Fruit fly (Drosophila melanogaster) whole organism, embryonic: ENCODE data around the gene CG31800.

Source experiments
- Adf1 ChIP-seq: fragments of 200-800 bp; sonication (Bioruptor generic); IDR thresholded peaks from 2 replicates; pipeline ENCODE4 v1.3.6; 2022; ENCODE audit warnings: missing biosample characterization, missing genetic modification characterization
- Awh ChIP-seq: fragments of 200-800 bp; sonication (Bioruptor generic); IDR thresholded peaks from 2 replicates; pipeline ENCODE4, ENCODE4 v1.3.6; 2022; ENCODE audit warnings: missing biosample characterization, missing genetic modification characterization
- Bteb2 ChIP-seq: fragments of 200-800 bp; sonication (Bioruptor generic); optimal IDR thresholded peaks from 2 replicates; lab custom pipeline; 2016; ENCODE audit warnings: missing biosample characterization, missing genetic modification characterization
- CG10366 ChIP-seq: fragments of 200-800 bp; sonication (Bioruptor generic); IDR thresholded peaks from 2 replicates; pipeline ENCODE4 v1.3.6; 2022; ENCODE audit warnings: missing biosample characterization, missing genetic modification characterization
- CG12104 ChIP-seq: fragments of 200-800 bp; sonication (Bioruptor generic); optimal IDR thresholded peaks from 3 replicates; lab custom pipeline; 2016; ENCODE audit warnings: missing biosample characterization, missing genetic modification characterization
- CG1233 ChIP-seq: fragments of 200-800 bp; sonication (Bioruptor generic); optimal IDR thresholded peaks from 4 replicates; lab custom pipeline; 2018; ENCODE audit warnings: missing biosample characterization, mild to moderate bottlenecking, missing genetic modification characterization
- CG13123 ChIP-seq: fragments of 200-800 bp; sonication (Bioruptor generic); optimal IDR thresholded peaks from 2 replicates; lab custom pipeline; 2016; ENCODE audit warnings: missing biosample characterization, missing genetic modification characterization
- CG16863 ChIP-seq: fragments of 200-800 bp; sonication (Bioruptor generic); optimal IDR thresholded peaks from 3 replicates; lab custom pipeline; 2016; ENCODE audit warnings: missing biosample characterization, missing genetic modification characterization
- CG2116 ChIP-seq: fragments of 200-800 bp; sonication (Bioruptor generic); optimal IDR thresholded peaks from 3 replicates; lab custom pipeline; 2018; ENCODE audit warnings: missing biosample characterization, mild to moderate bottlenecking, missing genetic modification characterization
- CG31224 ChIP-seq: fragments of 200-800 bp; sonication (Bioruptor generic); IDR thresholded peaks from 2 replicates; pipeline ENCODE4 v1.3.6; 2022; ENCODE audit warnings: missing biosample characterization, missing genetic modification characterization
- CG3163 ChIP-seq: fragments of 200-800 bp; sonication (Bioruptor generic); optimal IDR thresholded peaks from 3 replicates; lab custom pipeline; 2016; ENCODE audit warnings: missing biosample characterization, missing genetic modification characterization
- CG32532 ChIP-seq: fragments of 200-800 bp; sonication (Bioruptor generic); IDR thresholded peaks from 2 replicates; pipeline ENCODE4 v1.3.6; 2022; ENCODE audit warnings: missing biosample characterization, missing genetic modification characterization
- CG32767 ChIP-seq: fragments of 200-800 bp; sonication (Bioruptor generic); IDR thresholded peaks from 2 replicates; pipeline ENCODE4 v1.3.6; 2022; ENCODE audit warnings: missing biosample characterization, missing genetic modification characterization
- CG3407 ChIP-seq: fragments of 200-800 bp; sonication (Bioruptor generic); optimal IDR thresholded peaks from 2 replicates; lab custom pipeline; 2018; ENCODE audit warnings: missing biosample characterization, mild to moderate bottlenecking, missing genetic modification characterization
- CG4360 ChIP-seq: fragments of 200-800 bp; sonication (Bioruptor generic); IDR thresholded peaks from 2 replicates; pipeline ENCODE4 v1.3.6; 2022; ENCODE audit warnings: missing biosample characterization, missing genetic modification characterization
- CG43689 ChIP-seq: fragments of 200-800 bp; sonication (Bioruptor generic); IDR thresholded peaks from 2 replicates; pipeline ENCODE4 v1.3.6; 2022; ENCODE audit warnings: missing biosample characterization, missing genetic modification characterization
- CG4617 ChIP-seq: fragments of 200-800 bp; sonication (Bioruptor generic); optimal IDR thresholded peaks from 3 replicates; lab custom pipeline; 2016; ENCODE audit warnings: missing biosample characterization, missing genetic modification characterization, borderline replicate concordance
- CG6254 ChIP-seq: fragments of 200-800 bp; sonication (Bioruptor generic); optimal IDR thresholded peaks from 3 replicates; lab custom pipeline; 2017; ENCODE audit warnings: mild to moderate bottlenecking, missing biosample characterization, missing genetic modification reagents, missing genetic modification characterization
- CG6765 ChIP-seq: fragments of 200-800 bp; sonication (Bioruptor generic); optimal IDR thresholded peaks from 3 replicates; lab custom pipeline; 2017; ENCODE audit warnings: missing biosample characterization, mild to moderate bottlenecking, missing genetic modification characterization
- CG7963 ChIP-seq: fragments of 200-800 bp; sonication (Bioruptor generic); IDR thresholded peaks from 3 replicates; pipeline ENCODE4 v1.3.6; 2022; ENCODE audit warnings: missing biosample characterization, missing genetic modification characterization; ENCODE audit not compliant: partially characterized antibody
- Deaf1 ChIP-seq: fragments of 200-800 bp; optimal IDR thresholded peaks from 3 replicates; lab custom pipeline; 2019; ENCODE audit warnings: missing biosample characterization, mild to moderate bottlenecking, missing genetic modification characterization, moderate library complexity
- Drgx ChIP-seq: fragments of 200-800 bp; sonication (Bioruptor generic); IDR thresholded peaks from 2 replicates; pipeline ENCODE4 v1.3.6; 2022; ENCODE audit warnings: missing biosample characterization, missing genetic modification characterization
- HLH3B ChIP-seq: fragments of 200-800 bp; sonication (Bioruptor generic); IDR thresholded peaks from 2 replicates; pipeline ENCODE4 v1.3.6; 2022; ENCODE audit warnings: missing biosample characterization, missing genetic modification characterization
- Hr39 ChIP-seq: fragments of >200 bp; optimal IDR thresholded peaks from 2 replicates; lab custom pipeline; 2017
- Jarid2 ChIP-seq: fragments of 200-800 bp; sonication (Bioruptor generic); optimal IDR thresholded peaks from 3 replicates; lab custom pipeline; 2017; ENCODE audit warnings: mild to moderate bottlenecking, missing biosample characterization, missing genetic modification reagents, missing genetic modification characterization
- Mad ChIP-seq: fragments of 200-800 bp; sonication (Bioruptor generic); optimal IDR thresholded peaks from 2 replicates; lab custom pipeline; 2016; ENCODE audit warnings: missing biosample characterization, missing genetic modification characterization
- Med ChIP-seq: fragments of 200-800 bp; sonication (Bioruptor generic); peaks from one replicate; lab custom pipeline; 2016; ENCODE audit warnings: missing biosample characterization, missing genetic modification characterization, mild to moderate bottlenecking, inconsistent platforms, moderate library complexity
- NK7.1 ChIP-seq: fragments of 200-800 bp; sonication (Bioruptor generic); optimal IDR thresholded peaks from 3 replicates; lab custom pipeline; 2016; ENCODE audit warnings: missing biosample characterization, missing genetic modification characterization
- Nf-YB ChIP-seq: fragments of 200-800 bp; sonication (Bioruptor generic); optimal IDR thresholded peaks from 3 replicates; lab custom pipeline; 2019; ENCODE audit warnings: missing biosample characterization, mild to moderate bottlenecking, missing genetic modification characterization, moderate library complexity
- Nf-YC ChIP-seq: fragments of 200-800 bp; optimal IDR thresholded peaks from 3 replicates; lab custom pipeline; 2019; ENCODE audit warnings: missing biosample characterization, mild to moderate bottlenecking, missing genetic modification characterization, moderate library complexity
- NfI ChIP-seq: fragments of 200-800 bp; sonication (Bioruptor generic); optimal IDR thresholded peaks from 3 replicates; lab custom pipeline; 2018; ENCODE audit warnings: missing biosample characterization, mild to moderate bottlenecking, missing genetic modification characterization, moderate library complexity
- YL-1 ChIP-seq: fragments of 200-800 bp; sonication (Bioruptor generic); optimal IDR thresholded peaks from 3 replicates; lab custom pipeline; 2017; ENCODE audit warnings: missing biosample characterization, mild to moderate bottlenecking, missing genetic modification characterization
- abd-A ChIP-seq: fragments of 200-800 bp; sonication (Bioruptor generic); optimal IDR thresholded peaks from 3 replicates; lab custom pipeline; 2019; ENCODE audit warnings: missing biosample characterization, mild to moderate bottlenecking, missing genetic modification characterization, moderate library complexity
- bowl ChIP-seq: fragments of 200-800 bp; sonication (Bioruptor generic); IDR thresholded peaks from 2 replicates; pipeline ENCODE4 v1.3.6; 2022; ENCODE audit warnings: missing biosample characterization, missing genetic modification characterization
- br ChIP-seq: fragments of >200 bp; optimal IDR thresholded peaks from 2 replicates; lab custom pipeline; 2017
- cg ChIP-seq: fragments of 200-800 bp; sonication (Bioruptor generic); optimal IDR thresholded peaks from 3 replicates; lab custom pipeline; 2019; ENCODE audit warnings: missing biosample characterization, mild to moderate bottlenecking, missing genetic modification characterization, moderate library complexity
- chm ChIP-seq: fragments of 200-800 bp; sonication (Bioruptor generic); IDR thresholded peaks from 2 replicates; pipeline ENCODE4 v1.3.6; 2022; ENCODE audit warnings: missing biosample characterization, missing genetic modification characterization
- crol ChIP-seq: fragments of 200-800 bp; sonication (Bioruptor generic); IDR thresholded peaks from 2 replicates; pipeline ENCODE4 v1.3.6; 2022; ENCODE audit warnings: missing biosample characterization, missing genetic modification characterization
- crp ChIP-seq, 2 experiments: fragments of 200-800 bp; sonication (Bioruptor generic); optimal IDR thresholded peaks; 2 replicates in 1 of 2; 3 replicates in 1 of 2; lab custom pipeline; 2017; ENCODE audit warnings: missing biosample characterization in 2 of 2, missing genetic modification characterization in 2 of 2, mild to moderate bottlenecking in 1 of 2, moderate library complexity in 1 of 2
- dmrt99B ChIP-seq: fragments of 200-800 bp; sonication (Bioruptor generic); optimal IDR thresholded peaks from 2 replicates; lab custom pipeline; 2018; ENCODE audit warnings: missing biosample characterization, mild to moderate bottlenecking, missing genetic modification characterization, moderate library complexity
- ewg ChIP-seq: fragments of 200-800 bp; sonication (Bioruptor generic); optimal IDR thresholded peaks from 3 replicates; lab custom pipeline; 2017; ENCODE audit warnings: mild to moderate bottlenecking, missing biosample characterization, missing genetic modification reagents, missing genetic modification characterization
- gro ChIP-seq: fragments of 200-800 bp; sonication (Bioruptor generic); optimal IDR thresholded peaks from 2 replicates; lab custom pipeline; 2016; ENCODE audit warnings: missing biosample characterization, missing genetic modification characterization
- insv ChIP-seq, 2 experiments: fragments of 200-800 bp; sonication (Bioruptor generic); optimal IDR thresholded peaks; 3 replicates each; lab custom pipeline; 2016 to 2018; ENCODE audit warnings: missing biosample characterization in 2 of 2, missing genetic modification characterization in 2 of 2
- kay ChIP-seq: fragments of 200-800 bp; sonication (Bioruptor generic); optimal IDR thresholded peaks from 2 replicates; lab custom pipeline; 2016; ENCODE audit warnings: missing biosample characterization, missing genetic modification characterization
- mam ChIP-seq: fragments of 200-800 bp; sonication (Bioruptor generic); optimal IDR thresholded peaks from 3 replicates; lab custom pipeline; 2016; ENCODE audit warnings: missing biosample characterization, missing genetic modification characterization
- pros ChIP-seq: fragments of 200-800 bp; sonication (Bioruptor generic); optimal IDR thresholded peaks from 3 replicates; lab custom pipeline; 2019; ENCODE audit warnings: missing biosample characterization, mild to moderate bottlenecking, missing genetic modification characterization, moderate library complexity
- seq ChIP-seq: fragments of 200-800 bp; sonication (Bioruptor generic); IDR thresholded peaks from 2 replicates; pipeline ENCODE4 v1.3.6; 2022; ENCODE audit warnings: missing biosample characterization, missing genetic modification characterization
- sqz ChIP-seq: fragments of 200-800 bp; sonication (Bioruptor generic); optimal IDR thresholded peaks from 3 replicates; lab custom pipeline; 2018; ENCODE audit warnings: missing biosample characterization, mild to moderate bottlenecking, missing genetic modification characterization
- sr ChIP-seq: fragments of 200-800 bp; sonication (Bioruptor generic); IDR thresholded peaks from 3 replicates; pipeline ENCODE4 v1.3.6; 2022; ENCODE audit warnings: missing biosample characterization, missing genetic modification characterization
- stwl ChIP-seq: fragments of 200-800 bp; sonication (Bioruptor generic); optimal IDR thresholded peaks from 3 replicates; lab custom pipeline; 2018; ENCODE audit warnings: missing biosample characterization, mild to moderate bottlenecking, missing genetic modification characterization, moderate library complexity
- tin ChIP-seq: fragments of 200-800 bp; sonication (Bioruptor generic); optimal IDR thresholded peaks from 3 replicates; lab custom pipeline; 2016; ENCODE audit warnings: missing biosample characterization, missing genetic modification characterization
- wor ChIP-seq: fragments of 200-800 bp; sonication (Bioruptor generic); IDR thresholded peaks from 2 replicates; pipeline ENCODE4 v1.3.6; 2022; ENCODE audit warnings: missing biosample characterization, missing genetic modification characterization
- yki ChIP-seq: fragments of >200 bp; optimal IDR thresholded peaks from 3 replicates; lab custom pipeline; 2018

The CG31800 gene

dm6 chr2L:19083320-19083764, 49.0 kb upstream of the CG31800 start:
- TF ChIP-seq CG32532 (GFP tag; lab: Robert Waterston, UW): no peak
- peak; percentile 95 for TF ChIP-seq Nf-YC
- TF ChIP-seq Mad (GFP tag; lab: Kevin White, UChicago): no peak
- peak; percentile 25; the same call in 1 of the 2 replicates for TF ChIP-seq crol
- TF ChIP-seq dmrt99B (tag; lab: Kevin White, UChicago): no peak
- TF ChIP-seq Drgx: peak; percentile 15; the same call in 1 of the 2 replicates
- 0 out of 2 replicates have a peak, but pooled peaks have one; percentile 27 for TF ChIP-seq HLH3B (GFP tag; lab: Robert Waterston, UW)
- TF ChIP-seq yki: no peak
- peak; percentile 25 for TF ChIP-seq Med (GFP tag; lab: Kevin White, UChicago)
- peak; percentile 70 for TF ChIP-seq CG10366
- no peak for TF ChIP-seq mam (GFP tag; lab: Kevin White, UChicago)
- TF ChIP-seq tin (GFP tag; lab: Kevin White, UChicago): no peak
- TF ChIP-seq pros (GFP tag; lab: Kevin White, UChicago): peak; percentile 1
- no peak for TF ChIP-seq CG16863 (GFP tag; lab: Kevin White, UChicago)
- TF ChIP-seq Deaf1 (tag; lab: Kevin White, UChicago): peak; percentile 78
- TF ChIP-seq CG13123 (GFP tag; lab: Kevin White, UChicago): no peak
- TF ChIP-seq CG4617 (GFP tag; lab: Kevin White, UChicago): no peak
- TF ChIP-seq CG12104 (GFP tag; lab: Kevin White, UChicago): no peak
- TF ChIP-seq CG6765 (GFP tag; lab: Kevin White, UChicago): no peak
- peak; percentile 21 to 88 for TF ChIP-seq insv (GFP tag; optimal IDR thresholded peaks at IDR 0.05; lab: Kevin White, UChicago)
- TF ChIP-seq Nf-YB (GFP tag; lab: Kevin White, UChicago): peak; percentile 93
- peak; percentile 89 for TF ChIP-seq CG4360 (GFP tag; lab: Robert Waterston, UW)
- TF ChIP-seq Awh (GFP tag; lab: Robert Waterston, UW): no peak
- no peak for TF ChIP-seq wor
- TF ChIP-seq seq (GFP tag; lab: Robert Waterston, UW): peak; percentile 47; the same call in 1 of the 2 replicates
- no peak for TF ChIP-seq CG43689 (GFP tag; lab: Robert Waterston, UW)
- TF ChIP-seq abd-A (tag; lab: Kevin White, UChicago): peak; percentile 1
- TF ChIP-seq CG2116 (GFP tag; lab: Kevin White, UChicago): no peak
- TF ChIP-seq Jarid2 (GFP tag; lab: Kevin White, UChicago): no peak
- peak; percentile 63 for TF ChIP-seq cg (GFP tag; lab: Kevin White, UChicago)
- no peak for TF ChIP-seq gro
- peak; percentile 34 for TF ChIP-seq sqz (GFP tag; lab: Kevin White, UChicago)
- no peak for TF ChIP-seq NfI
- TF ChIP-seq CG7963 (GFP tag; lab: Robert Waterston, UW): no peak
- TF ChIP-seq ewg (GFP tag; lab: Kevin White, UChicago): peak; percentile 51
- TF ChIP-seq Adf1 (GFP tag; lab: Robert Waterston, UW): peak; percentile 24; the same call in 1 of the 2 replicates
- TF ChIP-seq CG6254: peak; percentile 98
- no peak for TF ChIP-seq chm (GFP tag; lab: Robert Waterston, UW)
- TF ChIP-seq CG32767 (GFP tag; lab: Robert Waterston, UW): no peak
- peak; percentile 98 for TF ChIP-seq Hr39 (lab: Kevin White, UChicago)
- no peak for TF ChIP-seq CG3163 (GFP tag; lab: Kevin White, UChicago)

dm6 chr2L:19079742-19080141, 45.4 kb upstream of the CG31800 start:
- no peak for TF ChIP-seq br (lab: Kevin White, UChicago)
- no peak for TF ChIP-seq NK7.1 (GFP tag; lab: Kevin White, UChicago)
- no peak for TF ChIP-seq YL-1 (GFP tag; lab: Kevin White, UChicago)
- TF ChIP-seq bowl (GFP tag; lab: Robert Waterston, UW): peak; percentile 18; the same call in 1 of the 2 replicates
- no peak for TF ChIP-seq Bteb2
- no peak for TF ChIP-seq kay (GFP tag; lab: Kevin White, UChicago)
- no peak for TF ChIP-seq crp (GFP tag; optimal IDR thresholded peaks at IDR 0.05; lab: Kevin White, UChicago)
- no peak for TF ChIP-seq sr (GFP tag; lab: Robert Waterston, UW)
- TF ChIP-seq CG31224: no peak
- peak; percentile 65 for TF ChIP-seq stwl (tag; lab: Kevin White, UChicago)
- TF ChIP-seq CG1233 (GFP tag; lab: Kevin White, UChicago): no peak
- peak; percentile 8 for TF ChIP-seq CG6254
- TF ChIP-seq crol: no peak
- TF ChIP-seq CG3407 (GFP tag; lab: Kevin White, UChicago): no peak
- TF ChIP-seq CG43689 (GFP tag; lab: Robert Waterston, UW): peak; percentile 41; the same call in 1 of the 2 replicates
- 0 out of 2 replicates have a peak, but pooled peaks have one; percentile 4 for TF ChIP-seq HLH3B (GFP tag; lab: Robert Waterston, UW)
